Worm (Caenorhabditis elegans) whole organism, L1 larva: ENCODE measurements around the gene C33E10.8.

ENCODE experiments used
- C04F5.9 ChIP-seq: sonication (generic microtip); optimal IDR thresholded peaks from 2 replicates; lab custom pipeline; 2016; ENCODE audit warnings: missing genetic modification characterization, missing compliant biosample characterization
- F16B12.6 ChIP-seq: fragments of 150-350 bp; optimal IDR thresholded peaks from 2 replicates; lab custom pipeline; 2014; ENCODE audit warnings: missing biosample characterization, missing genetic modification characterization
- aha-1 ChIP-seq: fragments of 150-350 bp; optimal IDR thresholded peaks from 2 replicates; lab custom pipeline; 2014; ENCODE audit warnings: missing biosample characterization, missing genetic modification characterization
- alr-1 ChIP-seq: fragments of 200-800 bp; sonication (Bioruptor generic); optimal IDR thresholded peaks from 2 replicates; lab custom pipeline; 2018; ENCODE audit warnings: borderline replicate concordance, mild to moderate bottlenecking, missing genetic modification characterization, missing compliant biosample characterization
- aly-2 ChIP-seq: fragments of 150-350 bp; optimal IDR thresholded peaks from 2 replicates; lab custom pipeline; 2014; ENCODE audit warnings: missing biosample characterization, missing genetic modification characterization
- blmp-1 ChIP-seq: fragments of 150-350 bp; optimal IDR thresholded peaks from 2 replicates; lab custom pipeline; 2014; ENCODE audit warnings: missing biosample characterization, missing genetic modification characterization
- ceh-90 ChIP-seq: sonication (generic microtip); optimal IDR thresholded peaks from 2 replicates; lab custom pipeline; 2016; ENCODE audit warnings: missing genetic modification characterization, missing compliant biosample characterization
- ces-1 ChIP-seq: fragments of 150-350 bp; optimal IDR thresholded peaks from 2 replicates; lab custom pipeline; 2014; ENCODE audit warnings: missing biosample characterization, missing genetic modification reagents, missing genetic modification characterization
- dsc-1 ChIP-seq: sonication (generic microtip); optimal IDR thresholded peaks from 2 replicates; lab custom pipeline; 2016; ENCODE audit warnings: mild to moderate bottlenecking, missing genetic modification characterization, missing compliant biosample characterization
- egl-13 ChIP-seq: sonication (generic microtip); optimal IDR thresholded peaks from 2 replicates; lab custom pipeline; 2016; ENCODE audit warnings: missing genotype, missing genetic modification reagents, missing genetic modification characterization, missing compliant biosample characterization
- egl-27 ChIP-seq, 2 experiments: fragments of 150-350 bp in 1 of 2; sonication (generic microtip); optimal IDR thresholded peaks; 3 replicates each; lab custom pipeline; 2017 to 2018; ENCODE audit warnings: missing biosample characterization in 2 of 2, missing genetic modification characterization in 2 of 2, missing genetic modification reagents in 2 of 2
- elt-2 ChIP-seq: sonication (generic microtip); optimal IDR thresholded peaks from 2 replicates; lab custom pipeline; 2016; ENCODE audit warnings: missing genetic modification characterization, mild to moderate bottlenecking, inconsistent platforms, missing compliant biosample characterization, missing genetic modification reagents
- elt-3 ChIP-seq, 6 experiments: fragments of 150-350 bp in 1 of 6; sonication (generic microtip); optimal IDR thresholded peaks; 2 replicates each; lab custom pipeline; 2017 to 2018; ENCODE audit warnings: missing biosample characterization in 6 of 6, missing genetic modification characterization in 6 of 6, inconsistent platforms in 1 of 6
- fkh-10 ChIP-seq: sonication (generic microtip); optimal IDR thresholded peaks from 2 replicates; lab custom pipeline; 2017; ENCODE audit warnings: missing biosample characterization, missing genetic modification reagents, missing genetic modification characterization
- hpl-2 ChIP-seq: fragments of 150-350 bp; optimal IDR thresholded peaks from 2 replicates; lab custom pipeline; 2014; ENCODE audit warnings: missing biosample characterization, missing genetic modification reagents, missing genetic modification characterization
- irx-1 ChIP-seq: sonication (generic microtip); optimal IDR thresholded peaks from 2 replicates; lab custom pipeline; 2016; ENCODE audit warnings: missing genetic modification characterization, missing compliant biosample characterization
- lin-14 ChIP-seq: fragments of 200-800 bp; sonication (Bioruptor generic); optimal IDR thresholded peaks from 2 replicates; lab custom pipeline; 2018; ENCODE audit warnings: mild to moderate bottlenecking, missing genetic modification characterization, moderate library complexity, missing compliant biosample characterization
- lin-35 ChIP-seq, 2 experiments: fragments of 150-350 bp; optimal IDR thresholded peaks; 2 replicates each; lab custom pipeline; 2014; ENCODE audit warnings: missing biosample characterization in 2 of 2, missing genetic modification characterization in 2 of 2, missing genetic modification reagents in 2 of 2
- mdl-1 ChIP-seq, 2 experiments: fragments of 150-350 bp; optimal IDR thresholded peaks; 2 replicates each; lab custom pipeline; 2014 to 2017; ENCODE audit warnings: missing biosample characterization in 2 of 2, missing genetic modification characterization in 2 of 2, inconsistent platforms in 1 of 2
- nhr-11 ChIP-seq: fragments of 150-350 bp; optimal IDR thresholded peaks from 2 replicates; lab custom pipeline; 2014; ENCODE audit warnings: missing biosample characterization, missing genetic modification characterization
- nhr-20 ChIP-seq: sonication (generic microtip); optimal IDR thresholded peaks from 2 replicates; lab custom pipeline; 2016; ENCODE audit warnings: mild to moderate bottlenecking, missing genetic modification characterization, missing compliant biosample characterization
- nhr-237 ChIP-seq: fragments of 150-350 bp; optimal IDR thresholded peaks from 2 replicates; lab custom pipeline; 2014; ENCODE audit warnings: missing biosample characterization, missing genetic modification characterization
- nhr-47 ChIP-seq: sonication (generic microtip); optimal IDR thresholded peaks from 2 replicates; lab custom pipeline; 2016; ENCODE audit warnings: mild to moderate bottlenecking, missing genetic modification characterization, moderate library complexity, missing compliant biosample characterization
- nhr-71 ChIP-seq: sonication (generic microtip); optimal IDR thresholded peaks from 2 replicates; lab custom pipeline; 2016; ENCODE audit warnings: mild to moderate bottlenecking, missing genetic modification characterization, moderate library complexity, missing compliant biosample characterization
- nhr-77 ChIP-seq: fragments of 150-350 bp; optimal IDR thresholded peaks from 2 replicates; lab custom pipeline; 2014; ENCODE audit warnings: missing biosample characterization, missing genetic modification characterization
- nhr-84 ChIP-seq: sonication (generic microtip); optimal IDR thresholded peaks from 2 replicates; lab custom pipeline; 2017; ENCODE audit warnings: missing biosample characterization, missing genetic modification characterization
- nhr-90 ChIP-seq: sonication (generic microtip); optimal IDR thresholded peaks from 2 replicates; lab custom pipeline; 2016; ENCODE audit warnings: mild to moderate bottlenecking, missing genetic modification characterization, missing compliant biosample characterization; ENCODE audit not compliant: poor library complexity
- pax-3 ChIP-seq: fragments of 200-800 bp; sonication (Bioruptor generic); optimal IDR thresholded peaks from 2 replicates; lab custom pipeline; 2018; ENCODE audit warnings: mild to moderate bottlenecking, missing genetic modification characterization, moderate library complexity, missing compliant biosample characterization
- skn-1 ChIP-seq: fragments of 150-350 bp; optimal IDR thresholded peaks from 2 replicates; lab custom pipeline; 2014; ENCODE audit warnings: missing biosample characterization, missing genetic modification characterization
- snpc-4 ChIP-seq: fragments of 150-350 bp; optimal IDR thresholded peaks from 2 replicates; lab custom pipeline; 2014; ENCODE audit warnings: missing biosample characterization, missing genetic modification characterization
- snu-23 ChIP-seq: sonication (generic microtip); optimal IDR thresholded peaks from 2 replicates; lab custom pipeline; 2016; ENCODE audit warnings: missing genetic modification characterization, missing compliant biosample characterization
- sox-4 ChIP-seq: sonication (generic microtip); optimal IDR thresholded peaks from 2 replicates; lab custom pipeline; 2016; ENCODE audit warnings: missing genetic modification characterization, missing compliant biosample characterization
- tbx-2 ChIP-seq: sonication (generic microtip); optimal IDR thresholded peaks from 2 replicates; lab custom pipeline; 2016; ENCODE audit warnings: missing genetic modification characterization, missing compliant biosample characterization
- unc-86 ChIP-seq: sonication (generic microtip); optimal IDR thresholded peaks from 2 replicates; lab custom pipeline; 2016; ENCODE audit warnings: missing genetic modification characterization, missing compliant biosample characterization
- unc-98 ChIP-seq: fragments of 200-800 bp; sonication (Bioruptor generic); IDR thresholded peaks from 2 replicates; pipeline ENCODE4 v1.3.6; 2022; ENCODE audit warnings: missing genetic modification characterization, missing compliant biosample characterization
- xbp-1 ChIP-seq: sonication (generic microtip); optimal IDR thresholded peaks from 2 replicates; lab custom pipeline; 2016; ENCODE audit warnings: missing genetic modification characterization, missing compliant biosample characterization
- zag-1 ChIP-seq: fragments of 150-350 bp; optimal IDR thresholded peaks from 2 replicates; lab custom pipeline; 2014; ENCODE audit warnings: missing biosample characterization, missing genetic modification characterization

The C33E10.8 gene

ce11 chrX:17333752-17334151 lies 39.1 kb upstream of the C33E10.8 start, which contains the start of gene C53C11.5:
Gene C53C11.5, plus strand, starts transcription at chrX:17334052.
- no peak for TF ChIP-seq elt-2 (tag; lab: Kevin White, UChicago)
- no peak for TF ChIP-seq nhr-20 (tag; lab: Kevin White, UChicago)
- TF ChIP-seq ces-1 (GFP tag; lab: Kevin White, UChicago) = no peak

ce11 chrX:17330574-17330973 lies 35.9 kb upstream of the C33E10.8 start:
- no peak for TF ChIP-seq nhr-237
- no peak for TF ChIP-seq nhr-90 (tag; lab: Kevin White, UChicago)
- TF ChIP-seq C04F5.9 (tag; lab: Kevin White, UChicago) = no peak
- TF ChIP-seq mdl-1 (tag; optimal IDR thresholded peaks at IDR 0.05; lab: Kevin White, UChicago) = no peak
- no peak for TF ChIP-seq F16B12.6 (tag; lab: Kevin White, UChicago)
- no peak for TF ChIP-seq nhr-47 (tag; lab: Kevin White, UChicago)
- TF ChIP-seq ceh-90 (tag; lab: Kevin White, UChicago) = no peak
- TF ChIP-seq nhr-77 (tag; lab: Kevin White, UChicago) = no peak
- TF ChIP-seq aha-1 = no peak
- no peak for TF ChIP-seq nhr-11 (tag; lab: Kevin White, UChicago)
- TF ChIP-seq fkh-10 (GFP tag; lab: Kevin White, UChicago) = no peak

- TF ChIP-seq lin-35 (GFP tag; optimal IDR thresholded peaks at IDR 0.05; lab: Kevin White, UChicago) (no peak), zag-1 (tag; lab: Kevin White, UChicago) (no peak), unc-98 (no peak), skn-1 (tag; lab: Kevin White, UChicago) (no peak), blmp-1 (tag; lab: Kevin White, UChicago) (no peak), nhr-71 (tag; lab: Kevin White, UChicago) (no peak)
Observed at ce11 chrX:17329075-17329474, 34.4 kb upstream of the C33E10.8 start.

ce11 chrX:17327226-17327625 lies 32.6 kb upstream of the C33E10.8 start:
- TF ChIP-seq nhr-11 (tag; lab: Kevin White, UChicago) = no peak
- no peak for TF ChIP-seq sox-4 (tag; lab: Kevin White, UChicago)
- TF ChIP-seq fkh-10 (GFP tag; lab: Kevin White, UChicago) = peak; percentile 62
- TF ChIP-seq lin-14 = peak; percentile 34

ce11 chrX:17324954-17325353 lies 30.3 kb upstream of the C33E10.8 start:
- TF ChIP-seq snpc-4 (tag; lab: Kevin White, UChicago) (no peak), snu-23 (GFP tag; lab: Kevin White, UChicago) (no peak), nhr-71 (tag; lab: Kevin White, UChicago) (no peak), nhr-84 (tag; lab: Kevin White, UChicago) (no peak), hpl-2 (GFP tag; lab: Kevin White, UChicago) (no peak), pax-3 (tag; lab: Kevin White, UChicago) (no peak), egl-13 (tag; lab: Kevin White, UChicago) (no peak), lin-35 (GFP tag; optimal IDR thresholded peaks at IDR 0.05; lab: Kevin White, UChicago) (no peak), xbp-1 (tag; lab: Kevin White, UChicago) (no peak), alr-1 (tag; lab: Kevin White, UChicago) (no peak), aly-2 (tag; lab: Kevin White, UChicago) (no peak), mdl-1 (tag; optimal IDR thresholded peaks at IDR 0.05; lab: Kevin White, UChicago) (no peak), egl-27 (tag; optimal IDR thresholded peaks at IDR 0.05; lab: Kevin White, UChicago) (no peak), elt-3 (tag; optimal IDR thresholded peaks at IDR 0.05; lab: Kevin White, UChicago) (no peak), irx-1 (tag; lab: Kevin White, UChicago) (no peak), nhr-20 (tag; lab: Kevin White, UChicago) (no peak), elt-2 (tag; lab: Kevin White, UChicago) (no peak), dsc-1 (no peak), tbx-2 (tag; lab: Kevin White, UChicago) (no peak), unc-86 (tag; lab: Kevin White, UChicago) (no peak)
